Worm (Caenorhabditis elegans): ENCODE results near the gene gtf-2E1.

DNA sequence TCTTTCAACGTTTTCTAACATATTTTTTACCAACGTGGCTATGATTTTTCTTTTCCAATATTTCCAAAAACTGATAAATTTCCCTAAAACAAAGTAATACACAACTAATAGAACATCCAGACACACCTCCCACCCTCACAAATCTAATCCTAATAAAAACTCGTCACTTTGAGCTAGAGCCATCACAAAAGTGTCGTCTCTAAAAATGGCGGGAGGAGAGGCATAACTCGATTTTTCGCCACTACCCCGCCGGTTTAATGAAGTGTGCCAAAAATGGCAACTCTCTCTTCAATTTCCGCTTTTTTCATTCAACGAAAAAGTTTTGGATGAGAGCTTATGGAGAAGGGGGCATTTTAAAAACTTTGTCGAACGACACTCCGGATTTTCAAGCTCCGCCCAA, 22.2 kb upstream of the gtf-2E1 start:
- TF ChIP-seq pha-4 (GFP tag; IDR thresholded peaks at IDR 0.05) (no peak), pha-4 (tag; optimal IDR thresholded peaks at IDR 0.05) (no peak), Y105C5A.15 (GFP tag; IDR thresholded peaks at IDR 0.05) (no peak), egl-27 (tag; optimal IDR thresholded peaks at IDR 0.05) (no peak), ama-1 (optimal IDR thresholded peaks at IDR 0.05) (no peak), nhr-11 (tag; optimal IDR thresholded peaks at IDR 0.05) (no peak), Y75B8A.6 (GFP tag; IDR thresholded peaks at IDR 0.05) (no peak), ztf-11 (tag; optimal IDR thresholded peaks at IDR 0.05) (no peak), pqm-1 (tag; optimal IDR thresholded peaks at IDR 0.05) (no peak), snpc-4 (tag; optimal IDR thresholded peaks at IDR 0.05) (no peak)

Measured in whole organism, L4 larva.